Fruit fly (Drosophila melanogaster) whole organism, embryonic: Measurements from ENCODE around the gene Takl2.

Experiments used
- CG1024 ChIP-seq: fragments of 200-800 bp; sonication (Bioruptor generic); IDR thresholded peaks from 2 replicates; pipeline ENCODE4 v1.3.6; 2022; ENCODE audit warnings: missing biosample characterization, missing genetic modification characterization
- CG10543 ChIP-seq: fragments of 200-800 bp; sonication (Bioruptor generic); optimal IDR thresholded peaks from 3 replicates; lab custom pipeline; 2017; ENCODE audit warnings: missing biosample characterization, mild to moderate bottlenecking, missing genetic modification characterization, moderate library complexity
- CG10979 ChIP-seq: fragments of 200-800 bp; sonication (Bioruptor generic); optimal IDR thresholded peaks from 2 replicates; lab custom pipeline; 2018; ENCODE audit warnings: missing biosample characterization, mild to moderate bottlenecking, missing genetic modification characterization, moderate library complexity
- CG11560 ChIP-seq: fragments of 200-800 bp; sonication (Bioruptor generic); IDR thresholded peaks from 3 replicates; pipeline ENCODE4 v1.3.6; 2022; ENCODE audit warnings: missing biosample characterization, missing genetic modification characterization
- CG1233 ChIP-seq: fragments of 200-800 bp; sonication (Bioruptor generic); optimal IDR thresholded peaks from 4 replicates; lab custom pipeline; 2018; ENCODE audit warnings: missing biosample characterization, mild to moderate bottlenecking, missing genetic modification characterization
- CG12744 ChIP-seq: fragments of 200-800 bp; sonication (Bioruptor generic); optimal IDR thresholded peaks from 2 replicates; lab custom pipeline; 2016; ENCODE audit warnings: missing biosample characterization, missing genetic modification characterization
- CG13894 ChIP-seq: fragments of 200-800 bp; sonication (Bioruptor generic); optimal IDR thresholded peaks from 3 replicates; lab custom pipeline; 2018; ENCODE audit warnings: missing biosample characterization, mild to moderate bottlenecking, missing genetic modification characterization, moderate library complexity
- CG1603 ChIP-seq: fragments of 200-800 bp; sonication (Bioruptor generic); optimal IDR thresholded peaks from 2 replicates; lab custom pipeline; 2019; ENCODE audit warnings: missing biosample characterization, mild to moderate bottlenecking, missing genetic modification characterization, moderate library complexity
- CG17186 ChIP-seq: fragments of 200-800 bp; sonication (Bioruptor generic); optimal IDR thresholded peaks from 3 replicates; lab custom pipeline; 2017; ENCODE audit warnings: missing biosample characterization, missing genetic modification reagents, missing genetic modification characterization
- CG2875 ChIP-seq: fragments of 200-800 bp; sonication (Bioruptor generic); optimal IDR thresholded peaks from 2 replicates; lab custom pipeline; 2017; ENCODE audit warnings: missing biosample characterization, mild to moderate bottlenecking, missing genetic modification characterization, missing genetic modification reagents
- CG4617 ChIP-seq: fragments of 200-800 bp; sonication (Bioruptor generic); optimal IDR thresholded peaks from 3 replicates; lab custom pipeline; 2016; ENCODE audit warnings: missing biosample characterization, missing genetic modification characterization, borderline replicate concordance
- CG5180 ChIP-seq: fragments of 200-800 bp; sonication (Bioruptor generic); optimal IDR thresholded peaks from 3 replicates; lab custom pipeline; 2017; ENCODE audit warnings: missing biosample characterization, missing genetic modification characterization, mild to moderate bottlenecking, moderate library complexity, missing genetic modification reagents
- CG6254 ChIP-seq: fragments of 200-800 bp; sonication (Bioruptor generic); optimal IDR thresholded peaks from 3 replicates; lab custom pipeline; 2017; ENCODE audit warnings: mild to moderate bottlenecking, missing biosample characterization, missing genetic modification reagents, missing genetic modification characterization
- CG7987 ChIP-seq: fragments of 200-800 bp; sonication (Bioruptor generic); optimal IDR thresholded peaks from 2 replicates; lab custom pipeline; 2018; ENCODE audit warnings: missing biosample characterization, mild to moderate bottlenecking, missing genetic modification characterization, moderate library complexity
- HHEX ChIP-seq: fragments of 200-800 bp; sonication (Bioruptor generic); optimal IDR thresholded peaks from 3 replicates; lab custom pipeline; 2017; ENCODE audit warnings: missing biosample characterization, mild to moderate bottlenecking, missing genetic modification characterization, missing genetic modification reagents
- Hr3 ChIP-seq: fragments of 200-800 bp; sonication (Bioruptor generic); optimal IDR thresholded peaks from 3 replicates; lab custom pipeline; 2016; ENCODE audit warnings: missing biosample characterization, missing genetic modification characterization
- Hr78 ChIP-seq, 2 experiments: fragments of 200-800 bp in 1 of 2; fragments of >200 bp in 1 of 2; sonication (Bioruptor generic) in 1 of 2; optimal IDR thresholded peaks; 2 replicates each; lab custom pipeline; 2017 to 2019; ENCODE audit warnings: missing biosample characterization in 2 of 2, missing genetic modification characterization in 2 of 2, mild to moderate bottlenecking in 1 of 2, moderate library complexity in 1 of 2
- Jarid2 ChIP-seq: fragments of 200-800 bp; sonication (Bioruptor generic); optimal IDR thresholded peaks from 3 replicates; lab custom pipeline; 2017; ENCODE audit warnings: mild to moderate bottlenecking, missing biosample characterization, missing genetic modification reagents, missing genetic modification characterization
- Lim3 ChIP-seq: fragments of 200-800 bp; sonication (Bioruptor generic); IDR thresholded peaks from 2 replicates; pipeline ENCODE4 v1.3.6; 2022; ENCODE audit warnings: missing biosample characterization, missing genetic modification characterization
- Mad ChIP-seq: fragments of 200-800 bp; sonication (Bioruptor generic); optimal IDR thresholded peaks from 2 replicates; lab custom pipeline; 2016; ENCODE audit warnings: missing biosample characterization, missing genetic modification characterization
- NC2α ChIP-seq: fragments of 200-800 bp; sonication (Bioruptor generic); optimal IDR thresholded peaks from 2 replicates; lab custom pipeline; 2016; ENCODE audit warnings: missing biosample characterization, missing genetic modification characterization
- Nf-YA ChIP-seq: fragments of 200-800 bp; sonication (Bioruptor generic); IDR thresholded peaks from 2 replicates; pipeline ENCODE4 v1.3.6; 2022; ENCODE audit warnings: missing biosample characterization, missing genetic modification characterization
- Sox100B ChIP-seq: fragments of 200-800 bp; sonication (Bioruptor generic); optimal IDR thresholded peaks from 3 replicates; lab custom pipeline; 2018; ENCODE audit warnings: missing biosample characterization, mild to moderate bottlenecking, missing genetic modification characterization
- Sox102F ChIP-seq: fragments of 200-800 bp; sonication (Bioruptor generic); optimal IDR thresholded peaks from 2 replicates; lab custom pipeline; 2018; ENCODE audit warnings: missing biosample characterization, mild to moderate bottlenecking, missing genetic modification characterization, moderate library complexity
- Ssrp ChIP-seq: fragments of 200-800 bp; sonication (Bioruptor generic); optimal IDR thresholded peaks from 2 replicates; lab custom pipeline; 2018; ENCODE audit warnings: missing biosample characterization, mild to moderate bottlenecking, missing genetic modification characterization, moderate library complexity
- ash1 ChIP-seq: fragments of 200-800 bp; sonication (Bioruptor generic); optimal IDR thresholded peaks from 2 replicates; lab custom pipeline; 2018; ENCODE audit warnings: missing biosample characterization, mild to moderate bottlenecking, missing genetic modification characterization
- bigmax ChIP-seq: fragments of 200-800 bp; sonication (Bioruptor generic); optimal IDR thresholded peaks from 2 replicates; lab custom pipeline; 2018; ENCODE audit warnings: missing biosample characterization, mild to moderate bottlenecking, missing genetic modification characterization
- bsh ChIP-seq, 2 experiments: fragments of 200-800 bp; sonication (Bioruptor generic); optimal IDR thresholded peaks; 2 replicates each; lab custom pipeline; 2017 to 2018; ENCODE audit warnings: mild to moderate bottlenecking in 2 of 2, missing biosample characterization in 2 of 2, missing genetic modification characterization in 2 of 2, moderate library complexity in 1 of 2
- cato ChIP-seq: fragments of 200-800 bp; sonication (Bioruptor generic); optimal IDR thresholded peaks from 2 replicates; lab custom pipeline; 2016; ENCODE audit warnings: missing biosample characterization, missing genetic modification characterization, borderline replicate concordance
- chm ChIP-seq: fragments of 200-800 bp; sonication (Bioruptor generic); IDR thresholded peaks from 2 replicates; pipeline ENCODE4 v1.3.6; 2022; ENCODE audit warnings: missing biosample characterization, missing genetic modification characterization
- chn ChIP-seq: fragments of 200-800 bp; sonication (Bioruptor generic); optimal IDR thresholded peaks from 2 replicates; lab custom pipeline; 2016; ENCODE audit warnings: missing biosample characterization, missing genetic modification characterization
- ci ChIP-seq: fragments of 200-800 bp; sonication (Bioruptor generic); IDR thresholded peaks from 3 replicates; pipeline ENCODE4 v1.3.6; 2022; ENCODE audit warnings: missing biosample characterization, missing genetic modification characterization
- crc ChIP-seq: fragments of 200-800 bp; sonication (Bioruptor generic); optimal IDR thresholded peaks from 2 replicates; lab custom pipeline; 2016; ENCODE audit warnings: missing biosample characterization, missing genetic modification characterization
- crp ChIP-seq, 2 experiments: fragments of 200-800 bp; sonication (Bioruptor generic); optimal IDR thresholded peaks; 2 replicates in 1 of 2; 3 replicates in 1 of 2; lab custom pipeline; 2017; ENCODE audit warnings: missing biosample characterization in 2 of 2, missing genetic modification characterization in 2 of 2, mild to moderate bottlenecking in 1 of 2, moderate library complexity in 1 of 2
- danr ChIP-seq: fragments of 200-800 bp; sonication (Bioruptor generic); IDR thresholded peaks from 2 replicates; pipeline ENCODE4 v1.3.6; 2022; ENCODE audit warnings: missing biosample characterization, missing genetic modification characterization
- dpn ChIP-seq, 2 experiments: fragments of 200-800 bp; sonication (Bioruptor generic); optimal IDR thresholded peaks; 3 replicates each; lab custom pipeline; 2016; ENCODE audit warnings: missing biosample characterization in 2 of 2, missing genetic modification characterization in 2 of 2
- emc ChIP-seq: fragments of 200-800 bp; sonication (Bioruptor generic); optimal IDR thresholded peaks from 2 replicates; lab custom pipeline; 2016; ENCODE audit warnings: missing biosample characterization, missing genetic modification characterization
- en ChIP-seq: fragments of 200-800 bp; sonication (Bioruptor generic); optimal IDR thresholded peaks from 2 replicates; lab custom pipeline; 2016; ENCODE audit warnings: missing biosample characterization, missing genetic modification characterization
- esg ChIP-seq: fragments of 200-800 bp; sonication (Bioruptor generic); conservative IDR thresholded peaks from 2 replicates; pipeline ENCODE4 v1.3.6; 2022; ENCODE audit warnings: missing biosample characterization, missing genetic modification characterization
- gcm ChIP-seq: fragments of 200-800 bp; sonication (Bioruptor generic); optimal IDR thresholded peaks from 2 replicates; lab custom pipeline; 2019; ENCODE audit warnings: missing biosample characterization, mild to moderate bottlenecking, missing genetic modification characterization, moderate library complexity
- hkb ChIP-seq, 2 experiments: fragments of 200-800 bp in 1 of 2; fragments of >200 bp in 1 of 2; sonication (Bioruptor generic) in 1 of 2; IDR thresholded peaks in 1 of 2; optimal IDR thresholded peaks in 1 of 2; 2 replicates each; pipeline versions ENCODE4 v1.3.6 to Lab custom; 2017 to 2022; ENCODE audit warnings: missing biosample characterization in 1 of 2, missing genetic modification characterization in 1 of 2
- nerfin-1 ChIP-seq: fragments of 200-800 bp; sonication (Bioruptor generic); optimal IDR thresholded peaks from 3 replicates; lab custom pipeline; 2019; ENCODE audit warnings: missing biosample characterization, mild to moderate bottlenecking, missing genetic modification characterization, moderate library complexity
- nmo ChIP-seq: fragments of 200-800 bp; sonication (Bioruptor generic); optimal IDR thresholded peaks from 2 replicates; lab custom pipeline; 2018; ENCODE audit warnings: missing biosample characterization, mild to moderate bottlenecking, missing genetic modification characterization, moderate library complexity
- psq ChIP-seq: fragments of 200-800 bp; sonication (Bioruptor generic); optimal IDR thresholded peaks from 2 replicates; lab custom pipeline; 2017; ENCODE audit warnings: missing biosample characterization, missing genetic modification characterization
- tap ChIP-seq: fragments of 200-800 bp; optimal IDR thresholded peaks from 3 replicates; lab custom pipeline; 2019; ENCODE audit warnings: missing biosample characterization, mild to moderate bottlenecking, missing genetic modification characterization, moderate library complexity
- tll ChIP-seq, 2 experiments: fragments of 200-800 bp in 1 of 2; fragments of >200 bp in 1 of 2; sonication (Bioruptor generic) in 1 of 2; optimal IDR thresholded peaks; 2 replicates each; lab custom pipeline; 2017 to 2019; ENCODE audit warnings: missing biosample characterization in 2 of 2, missing genetic modification characterization in 2 of 2, mild to moderate bottlenecking in 1 of 2, moderate library complexity in 1 of 2

Takl2 gene

DNA sequence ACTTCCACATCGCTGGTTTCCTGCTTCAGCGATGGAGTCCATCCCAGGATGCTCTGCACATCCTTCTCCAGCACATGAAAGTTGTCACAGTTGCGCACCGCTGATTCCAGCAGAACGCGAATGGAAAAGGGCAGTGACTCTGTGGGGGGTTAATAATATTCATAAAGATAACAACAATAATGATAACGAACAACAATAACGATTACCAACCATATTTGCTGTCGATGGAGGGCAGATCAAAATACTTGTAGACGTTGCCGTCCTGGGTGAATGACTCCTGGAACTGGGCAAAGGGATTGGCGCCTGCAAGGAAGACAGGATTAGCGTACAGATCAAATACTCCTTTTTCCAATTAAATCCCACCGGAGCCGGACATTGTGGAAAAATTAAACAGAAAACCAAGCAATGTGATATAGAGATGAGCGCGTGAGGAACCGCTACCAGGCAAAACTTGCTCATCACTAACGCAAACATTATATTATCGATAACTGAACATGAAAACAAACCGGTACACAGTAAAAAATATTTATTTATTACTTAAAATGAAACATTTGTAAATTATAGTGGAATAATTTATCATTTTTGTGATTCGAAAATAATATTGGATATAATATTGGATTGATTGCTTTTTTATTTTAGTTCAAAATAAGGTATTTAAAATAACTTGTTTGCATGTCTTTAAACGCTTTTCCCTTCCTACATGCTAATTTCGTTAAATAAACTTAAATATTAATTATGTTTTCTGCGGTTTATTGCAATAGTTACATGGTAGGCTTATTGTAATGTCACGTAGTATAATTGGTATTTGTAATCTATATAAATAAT lies 9.3 kb downstream of the Takl2 start, which contains the start of gene Irp-1A (continued):
- TF ChIP-seq Hr78 (GFP tag; optimal IDR thresholded peaks at IDR 0.05; lab: Kevin White, UChicago) (peak in 1 of 2 experiments; percentile 23), Jarid2 (GFP tag; lab: Kevin White, UChicago) (no peak), hkb (optimal IDR thresholded peaks at IDR 0.05; lab: Kevin White, UChicago) (no peak), hkb (GFP tag; IDR thresholded peaks at IDR 0.05; lab: Robert Waterston, UW) (peak; percentile 77), dpn (GFP tag; optimal IDR thresholded peaks at IDR 0.05; lab: Kevin White, UChicago) (peak; percentile 51 to 69), CG11560 (tag; lab: Robert Waterston, UW) (no peak), ash1 (GFP tag; lab: Kevin White, UChicago) (no peak), Hr3 (GFP tag; lab: Kevin White, UChicago) (peak; percentile 72), CG17186 (GFP tag; lab: Kevin White, UChicago) (no peak), tll (GFP tag; optimal IDR thresholded peaks at IDR 0.05; lab: Kevin White, UChicago) (no peak), Lim3 (GFP tag; lab: Robert Waterston, UW) (no peak), bsh (GFP tag; optimal IDR thresholded peaks at IDR 0.05; lab: Kevin White, UChicago) (peak in 1 of 2 experiments; percentile 83), cato (GFP tag; lab: Kevin White, UChicago) (no peak), crc (GFP tag; lab: Kevin White, UChicago) (no peak), gcm (GFP tag; lab: Kevin White, UChicago) (peak; percentile 84), CG1603 (tag; lab: Kevin White, UChicago) (peak; percentile 61), CG2875 (peak; percentile 44), crp (GFP tag; optimal IDR thresholded peaks at IDR 0.05; lab: Kevin White, UChicago) (peak in 1 of 2 experiments; percentile 7), nerfin-1 (tag; lab: Kevin White, UChicago) (peak; percentile 66), CG1024 (GFP tag; lab: Robert Waterston, UW) (peak; percentile 38; the same call in 1 of the 2 replicates), ci (GFP tag; lab: Robert Waterston, UW) (peak; percentile 82), Sox100B (GFP tag; lab: Kevin White, UChicago) (peak; percentile 81), HHEX (GFP tag; lab: Kevin White, UChicago) (peak; percentile 60), tap (tag; lab: Kevin White, UChicago) (peak; percentile 77), Sox102F (GFP tag; lab: Kevin White, UChicago) (peak; percentile 80), Ssrp (peak; percentile 66), chm (GFP tag; lab: Robert Waterston, UW) (no peak), nmo (GFP tag; lab: Kevin White, UChicago) (peak; percentile 82), emc (GFP tag; lab: Kevin White, UChicago) (no peak), CG13894 (tag; lab: Kevin White, UChicago) (peak; percentile 81), chn (peak; percentile 14), CG10543 (peak; percentile 42), CG5180 (GFP tag; lab: Kevin White, UChicago) (peak; percentile 33), CG6254 (GFP tag; lab: Kevin White, UChicago) (no peak), Mad (GFP tag; lab: Kevin White, UChicago) (no peak), CG12744 (GFP tag; lab: Kevin White, UChicago) (no peak), en (GFP tag; lab: Kevin White, UChicago) (no peak), NC2α (GFP tag; lab: Kevin White, UChicago) (no peak), esg (peak; percentile 47; the same call in 1 of the 2 replicates), danr (no peak), CG7987 (GFP tag; lab: Kevin White, UChicago) (no peak), psq (peak; percentile 0), Nf-YA (GFP tag; lab: Robert Waterston, UW) (peak; percentile 15; the same call in 1 of the 2 replicates), CG4617 (peak; percentile 76), bigmax (GFP tag; lab: Kevin White, UChicago) (no peak), CG10979 (peak; percentile 80), CG1233 (GFP tag; lab: Kevin White, UChicago) (peak; percentile 41)
